Worm (Caenorhabditis elegans) whole organism, L1 larva: ENCODE data around the gene C18F10.2.

Experiments used
- ceh-88 ChIP-seq: fragments of 200-800 bp; sonication (Bioruptor generic); IDR thresholded peaks from 2 replicates; pipeline ENCODE4 v1.3.6; 2022; ENCODE audit warnings: missing genetic modification characterization, missing compliant biosample characterization
- ces-1 ChIP-seq: fragments of 150-350 bp; optimal IDR thresholded peaks from 2 replicates; lab custom pipeline; 2014; ENCODE audit warnings: missing biosample characterization, missing genetic modification reagents, missing genetic modification characterization
- fos-1 ChIP-seq: fragments of 150-350 bp; optimal IDR thresholded peaks from 2 replicates; lab custom pipeline; 2014; ENCODE audit warnings: missing biosample characterization, missing genetic modification characterization
- nhr-237 ChIP-seq: fragments of 150-350 bp; optimal IDR thresholded peaks from 2 replicates; lab custom pipeline; 2014; ENCODE audit warnings: missing biosample characterization, missing genetic modification characterization
- nhr-28 ChIP-seq: fragments of 150-350 bp; optimal IDR thresholded peaks from 2 replicates; lab custom pipeline; 2014; ENCODE audit warnings: missing biosample characterization, missing genetic modification characterization
- nhr-71 ChIP-seq: sonication (generic microtip); optimal IDR thresholded peaks from 2 replicates; lab custom pipeline; 2016; ENCODE audit warnings: mild to moderate bottlenecking, missing genetic modification characterization, moderate library complexity, missing compliant biosample characterization
- pag-3 ChIP-seq: sonication (generic microtip); optimal IDR thresholded peaks from 2 replicates; lab custom pipeline; 2017; ENCODE audit warnings: missing genetic modification characterization, mild to moderate bottlenecking, missing compliant biosample characterization, antibody characterized with exemption, borderline replicate concordance; ENCODE audit not compliant: insufficient read depth
- snpc-4 ChIP-seq: fragments of 150-350 bp; optimal IDR thresholded peaks from 2 replicates; lab custom pipeline; 2014; ENCODE audit warnings: missing biosample characterization, missing genetic modification characterization
- unc-62 ChIP-seq: fragments of 150-350 bp; optimal IDR thresholded peaks from 2 replicates; lab custom pipeline; 2014; ENCODE audit warnings: missing biosample characterization, missing genetic modification reagents, missing genetic modification characterization
- vab-15 ChIP-seq: sonication (generic microtip); optimal IDR thresholded peaks from 2 replicates; lab custom pipeline; 2017; ENCODE audit warnings: missing genotype, mild to moderate bottlenecking, missing genetic modification characterization, missing compliant biosample characterization
- xbp-1 ChIP-seq: sonication (generic microtip); optimal IDR thresholded peaks from 2 replicates; lab custom pipeline; 2016; ENCODE audit warnings: missing genetic modification characterization, missing compliant biosample characterization
- ztf-11 ChIP-seq, 2 experiments: sonication (generic microtip); optimal IDR thresholded peaks; 2 replicates each; lab custom pipeline; 2016 to 2017; ENCODE audit warnings: missing genetic modification characterization in 2 of 2, missing biosample characterization in 1 of 2, missing compliant biosample characterization in 1 of 2

DNA sequence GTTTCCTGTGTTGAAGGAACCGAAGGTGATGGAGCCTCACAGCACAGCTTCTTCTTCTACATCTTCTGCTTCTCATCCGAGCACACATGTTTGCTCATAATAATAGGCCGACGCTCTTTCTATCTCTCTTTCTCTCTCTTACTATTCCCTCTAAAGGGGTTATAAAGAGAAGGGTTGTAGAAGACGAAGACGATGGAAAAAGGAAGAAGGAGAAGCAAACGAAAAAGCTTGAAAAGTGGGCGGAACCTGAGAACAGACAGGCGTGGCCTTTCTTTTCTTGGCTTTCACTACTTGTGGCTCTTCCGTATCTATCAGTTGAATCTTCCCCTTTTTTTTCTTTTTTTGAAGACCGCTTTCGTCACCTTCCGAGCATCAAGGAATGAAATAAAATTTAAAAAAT, 34.9 kb downstream of the C18F10.2 start:
- no peak for TF ChIP-seq vab-15 (tag; lab: Kevin White, UChicago)
- TF ChIP-seq nhr-28: no peak
- no peak for TF ChIP-seq nhr-237 (tag; lab: Kevin White, UChicago)
- no peak for TF ChIP-seq ceh-88 (GFP tag; lab: Robert Waterston, UW)
- peak; percentile 9 for TF ChIP-seq nhr-71 (tag; lab: Kevin White, UChicago)
- TF ChIP-seq ztf-11 (tag; optimal IDR thresholded peaks at IDR 0.05; lab: Kevin White, UChicago): no peak
- TF ChIP-seq pag-3: no peak
- no peak for TF ChIP-seq snpc-4
- no peak for TF ChIP-seq xbp-1
- no peak for TF ChIP-seq fos-1 (tag; lab: Kevin White, UChicago)
- no peak for TF ChIP-seq unc-62
- no peak for TF ChIP-seq ces-1 (GFP tag; lab: Kevin White, UChicago)
